Worm (Caenorhabditis elegans): ENCODE results near the gene nekl-3.
A peak's percentile ranks its signal among the peaks of the same experiment; 100 is the strongest.

nekl-3 gene

DNA sequence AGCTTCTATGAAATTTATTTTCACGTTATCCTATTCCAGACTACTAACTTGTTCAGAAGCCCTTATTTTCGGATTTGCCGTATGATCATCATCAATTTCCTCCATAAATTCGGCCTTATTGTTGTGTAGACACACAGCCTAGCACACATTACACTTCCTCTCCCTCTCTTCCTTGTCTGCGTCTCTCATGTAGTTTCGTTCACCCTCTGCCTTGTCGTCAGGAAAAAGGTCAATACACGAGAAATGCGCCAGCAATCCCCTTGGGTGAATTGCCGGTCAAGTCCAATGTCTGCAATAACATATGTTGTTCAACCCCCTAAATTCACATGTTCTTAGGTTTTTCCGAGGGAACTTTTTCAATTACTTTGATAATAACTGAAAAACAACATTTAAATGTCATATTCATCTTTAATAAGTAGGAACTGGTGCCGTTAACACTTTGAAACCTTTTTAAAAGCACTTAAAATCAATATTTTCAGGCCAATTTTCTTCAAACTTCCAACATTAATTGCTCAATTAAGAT lies 2.6 kb upstream of the nekl-3 start, which contains the start of gene F17E5.2 (continued):
- TF ChIP-seq sdz-12 (GFP tag; optimal IDR thresholded peaks at IDR 0.05) (no peak), Y48G9A.11 (GFP tag; IDR thresholded peaks at IDR 0.05) (no peak), mep-1 (tag; optimal IDR thresholded peaks at IDR 0.05) (peak; percentile 98), ZK546.5 (tag; optimal IDR thresholded peaks at IDR 0.05) (no peak), zfp-3 (GFP tag; conservative IDR thresholded peaks at IDR 0.05) (peak; percentile 81; the same call in 1 of the 2 replicates), egl-27 (tag; optimal IDR thresholded peaks at IDR 0.05) (peak; percentile 16), arid-1 (GFP tag; conservative IDR thresholded peaks at IDR 0.05) (0 out of 2 replicates have a peak, but pooled peaks have one; percentile 60), nhr-6 (tag; optimal IDR thresholded peaks at IDR 0.05) (peak; percentile 92), ztf-11 (tag; optimal IDR thresholded peaks at IDR 0.05) (no peak), php-3 (GFP tag; IDR thresholded peaks at IDR 0.05) (peak; percentile 80), Y105C5A.15 (GFP tag; IDR thresholded peaks at IDR 0.05) (no peak), ceh-28 (tag; optimal IDR thresholded peaks at IDR 0.05) (no peak), nhr-42 (GFP tag; IDR thresholded peaks at IDR 0.05) (no peak; the same call in none of the 2 replicates), lir-3 (tag; optimal IDR thresholded peaks at IDR 0.05) (no peak), attf-4 (tag; optimal IDR thresholded peaks at IDR 0.05) (no peak), hlh-11 (tag; optimal IDR thresholded peaks at IDR 0.05) (peak; percentile 97), fos-1 (tag; optimal IDR thresholded peaks at IDR 0.05) (no peak), hif-1 (tag; optimal IDR thresholded peaks at IDR 0.05) (peak; percentile 31 to 85), F37D6.2 (tag; optimal IDR thresholded peaks at IDR 0.05) (peak; percentile 89), nhr-25 (tag; optimal IDR thresholded peaks at IDR 0.05; ENCODE audit: borderline replicate concordance, insufficient read depth) (peak; percentile 12), zfp-2 (tag; optimal IDR thresholded peaks at IDR 0.05) (no peak), dve-1 (tag; optimal IDR thresholded peaks at IDR 0.05; ENCODE audit: insufficient read depth) (peak; percentile 98), ctbp-1 (GFP tag; IDR thresholded peaks at IDR 0.05) (peak; percentile 94), lin-15B (tag; optimal IDR thresholded peaks at IDR 0.05) (no peak), zag-1 (tag; optimal IDR thresholded peaks at IDR 0.05) (no peak), ceh-62 (tag; optimal IDR thresholded peaks at IDR 0.05) (no peak), madf-5 (GFP tag; IDR thresholded peaks at IDR 0.05) (no peak), ceh-44 (GFP tag; IDR thresholded peaks at IDR 0.05) (no peak), lin-39 (tag; optimal IDR thresholded peaks at IDR 0.05) (no peak), nhr-77 (tag; optimal IDR thresholded peaks at IDR 0.05) (peak; percentile 94)

DNA sequence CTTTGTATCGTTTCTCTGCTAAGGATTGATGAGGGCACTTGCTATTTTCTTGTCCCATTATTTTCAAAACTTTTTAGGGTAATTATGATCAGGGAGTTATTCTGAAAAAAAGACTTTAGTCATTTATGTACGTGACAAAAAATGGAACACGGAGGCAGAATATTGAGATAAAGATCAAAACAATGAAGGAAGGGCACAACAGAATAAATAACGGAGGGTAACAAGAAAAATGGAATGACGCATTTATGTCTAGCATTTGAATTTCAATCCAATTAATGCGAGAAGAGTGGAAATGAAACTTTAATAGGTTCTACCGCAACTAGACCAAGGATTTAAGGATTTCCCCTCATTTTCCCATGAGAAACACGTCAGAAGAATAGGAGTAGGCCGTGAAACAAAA lies 13.0 kb downstream of the nekl-3 start, which contains the start of gene glb-13:
Gene glb-13, minus strand, starts transcription at position 101 of the 400 bp plus-strand sequence.
- TF ChIP-seq ZK337.2 (GFP tag; IDR thresholded peaks at IDR 0.05) (no peak), unc-62 (GFP tag; optimal IDR thresholded peaks at IDR 0.05 in 1 of 2) (peak in 1 of 2 experiments; percentile 78), unc-62 (tag; optimal IDR thresholded peaks at IDR 0.05) (no peak)

DNA sequence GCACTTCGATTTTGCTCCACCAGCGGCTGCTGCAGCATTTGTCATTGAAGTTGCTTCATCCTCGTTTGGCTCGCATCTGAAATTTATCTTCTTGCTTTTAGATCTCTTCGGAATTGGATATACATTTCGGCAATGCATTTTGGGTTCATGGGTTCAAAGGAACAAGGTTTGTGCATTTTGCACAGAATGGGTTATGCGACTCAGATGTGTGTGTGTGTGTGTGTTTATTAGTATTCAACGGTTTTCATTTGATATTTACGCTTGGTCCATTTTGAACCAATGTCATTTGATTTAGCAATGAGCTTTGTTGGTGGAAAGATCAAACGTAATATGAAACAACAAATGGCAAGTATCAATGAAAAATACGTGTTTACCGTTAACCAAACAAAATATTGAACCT lies 15.5 kb downstream of the nekl-3 start:
- no peak for TF ChIP-seq arid-1 (GFP tag; conservative IDR thresholded peaks at IDR 0.05)
- peak in 1 of 2 experiments; percentile 90 for TF ChIP-seq unc-62 (GFP tag; optimal IDR thresholded peaks at IDR 0.05 in 1 of 2)
- no peak for TF ChIP-seq unc-62 (tag; optimal IDR thresholded peaks at IDR 0.05)

DNA sequence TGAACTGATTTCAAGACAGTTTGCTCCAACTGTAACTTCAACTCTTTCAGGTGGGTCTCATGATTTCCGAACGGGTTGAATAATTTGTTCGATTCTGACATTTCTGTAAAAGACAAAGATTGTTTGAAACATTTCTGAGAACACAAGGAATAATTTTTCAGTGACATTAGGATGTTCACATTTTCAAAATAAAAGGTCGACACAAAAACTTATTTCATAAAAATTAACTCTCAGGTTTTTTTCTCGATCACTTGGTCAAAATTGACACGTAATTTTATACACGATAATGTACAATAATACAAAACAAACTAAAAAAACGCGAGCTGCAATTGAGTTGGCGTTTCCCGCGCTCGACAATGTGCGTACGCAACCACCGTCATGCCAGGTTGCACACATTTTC lies 20.0 kb downstream of the nekl-3 start, which contains the start of gene rif-1.2:
Gene rif-1.2, minus strand, starts transcription at position 101 of the 400 bp plus-strand sequence.
- TF ChIP-seq daf-12 (tag; optimal IDR thresholded peaks at IDR 0.05) = no peak
- no peak for TF ChIP-seq madf-5 (GFP tag; IDR thresholded peaks at IDR 0.05)
- no peak for TF ChIP-seq saeg-2 (GFP tag; IDR thresholded peaks at IDR 0.05)
- no peak for TF ChIP-seq gei-8 (GFP tag; optimal IDR thresholded peaks at IDR 0.05)
- no peak for TF ChIP-seq daf-19 (GFP tag; conservative IDR thresholded peaks at IDR 0.05)
- TF ChIP-seq php-3 (GFP tag; IDR thresholded peaks at IDR 0.05) = no peak
- TF ChIP-seq spr-1 (tag; optimal IDR thresholded peaks at IDR 0.05) = no peak
- no peak for TF ChIP-seq egl-27 (tag; optimal IDR thresholded peaks at IDR 0.05)
- no peak for TF ChIP-seq ama-1 (optimal IDR thresholded peaks at IDR 0.05)
- TF ChIP-seq T20F7.1 (GFP tag; optimal IDR thresholded peaks at IDR 0.05) = no peak
- no peak for TF ChIP-seq Y75B8A.6 (GFP tag; IDR thresholded peaks at IDR 0.05)
- no peak for TF ChIP-seq rbr-2 (tag; optimal IDR thresholded peaks at IDR 0.05)
- no peak for TF ChIP-seq tag-97 (GFP tag; IDR thresholded peaks at IDR 0.05)
- TF ChIP-seq lin-13 (GFP tag; optimal IDR thresholded peaks at IDR 0.05) = no peak
- TF ChIP-seq snpc-1.2 (GFP tag; IDR thresholded peaks at IDR 0.05) = no peak
- no peak for TF ChIP-seq nhr-41 (GFP tag; IDR thresholded peaks at IDR 0.05)

Data from whole organism, L4 larva.